Fruit fly (Drosophila melanogaster) whole organism, embryonic: ENCODE results near the gene CG11703.

Experiments
- ATbp ChIP-seq: fragments of 200-800 bp; sonication (Bioruptor generic); optimal IDR thresholded peaks from 2 replicates; lab custom pipeline; 2017; ENCODE audit warnings: missing biosample characterization, mild to moderate bottlenecking, missing genetic modification characterization, missing genetic modification reagents
- Aef1 ChIP-seq: fragments of 200-800 bp; sonication (Bioruptor generic); IDR thresholded peaks from 3 replicates; pipeline ENCODE4 v1.3.6; 2022; ENCODE audit warnings: missing biosample characterization, missing genetic modification characterization
- CG13287 ChIP-seq: fragments of 200-800 bp; sonication (Bioruptor generic); IDR thresholded peaks from 2 replicates; pipeline ENCODE4 v1.3.6; 2022; ENCODE audit warnings: missing biosample characterization, missing genetic modification characterization; ENCODE audit not compliant: partially characterized antibody
- CG13624 ChIP-seq: fragments of 200-800 bp; sonication (Bioruptor generic); optimal IDR thresholded peaks from 2 replicates; lab custom pipeline; 2016; ENCODE audit warnings: missing biosample characterization, missing genetic modification characterization
- CG13894 ChIP-seq: fragments of 200-800 bp; sonication (Bioruptor generic); optimal IDR thresholded peaks from 3 replicates; lab custom pipeline; 2018; ENCODE audit warnings: missing biosample characterization, mild to moderate bottlenecking, missing genetic modification characterization, moderate library complexity
- CG15479 ChIP-seq: fragments of 200-800 bp; sonication (Bioruptor generic); optimal IDR thresholded peaks from 3 replicates; lab custom pipeline; 2019; ENCODE audit warnings: missing biosample characterization, mild to moderate bottlenecking, missing genetic modification characterization, moderate library complexity
- CG15696 ChIP-seq: fragments of 200-800 bp; sonication (Bioruptor generic); optimal IDR thresholded peaks from 2 replicates; lab custom pipeline; 2019; ENCODE audit warnings: missing biosample characterization, mild to moderate bottlenecking, missing genetic modification characterization, moderate library complexity
- CG17186 ChIP-seq: fragments of 200-800 bp; sonication (Bioruptor generic); optimal IDR thresholded peaks from 3 replicates; lab custom pipeline; 2017; ENCODE audit warnings: missing biosample characterization, missing genetic modification reagents, missing genetic modification characterization
- CG18476 ChIP-seq: fragments of 200-800 bp; sonication (Bioruptor generic); optimal IDR thresholded peaks from 2 replicates; lab custom pipeline; 2016; ENCODE audit warnings: missing biosample characterization, mild to moderate bottlenecking, missing genetic modification characterization
- CG30431 ChIP-seq: fragments of 200-800 bp; sonication (Bioruptor generic); optimal IDR thresholded peaks from 2 replicates; lab custom pipeline; 2017; ENCODE audit warnings: missing biosample characterization, missing genetic modification characterization
- CG32767 ChIP-seq: fragments of 200-800 bp; sonication (Bioruptor generic); IDR thresholded peaks from 2 replicates; pipeline ENCODE4 v1.3.6; 2022; ENCODE audit warnings: missing biosample characterization, missing genetic modification characterization
- CG34422 ChIP-seq: fragments of 200-800 bp; sonication (Bioruptor generic); IDR thresholded peaks from 3 replicates; pipeline ENCODE4 v1.3.6; 2022; ENCODE audit warnings: missing biosample characterization, missing genetic modification characterization
- CG3995 ChIP-seq: fragments of 200-800 bp; sonication (Bioruptor generic); optimal IDR thresholded peaks from 3 replicates; lab custom pipeline; 2016; ENCODE audit warnings: missing biosample characterization, missing genetic modification characterization
- CG4730 ChIP-seq: fragments of 200-800 bp; sonication (Bioruptor generic); IDR thresholded peaks from 2 replicates; pipeline ENCODE4 v1.3.6; 2022; ENCODE audit warnings: missing biosample characterization, missing genetic modification characterization
- CG6175 ChIP-seq: fragments of 200-800 bp; sonication (Bioruptor generic); IDR thresholded peaks from 3 replicates; pipeline ENCODE4 v1.3.6; 2022; ENCODE audit warnings: missing biosample characterization, missing genetic modification characterization
- CG6654 ChIP-seq: fragments of 200-800 bp; sonication (Bioruptor generic); optimal IDR thresholded peaks from 2 replicates; lab custom pipeline; 2017; ENCODE audit warnings: missing biosample characterization, mild to moderate bottlenecking, missing genetic modification characterization
- CG6683 ChIP-seq: fragments of 200-800 bp; sonication (Bioruptor generic); optimal IDR thresholded peaks from 2 replicates; lab custom pipeline; 2017; ENCODE audit warnings: missing biosample characterization, mild to moderate bottlenecking, missing genetic modification characterization, missing genetic modification reagents
- CG6813 ChIP-seq: fragments of 200-800 bp; sonication (Bioruptor generic); optimal IDR thresholded peaks from 2 replicates; lab custom pipeline; 2017; ENCODE audit warnings: missing biosample characterization, missing genetic modification characterization, mild to moderate bottlenecking, moderate library complexity, missing genetic modification reagents
- CG7271 ChIP-seq: fragments of 200-800 bp; sonication (Bioruptor generic); optimal IDR thresholded peaks from 2 replicates; lab custom pipeline; 2018; ENCODE audit warnings: missing biosample characterization, mild to moderate bottlenecking, missing genetic modification characterization, moderate library complexity
- CG9215 ChIP-seq: fragments of 200-800 bp; sonication (Bioruptor generic); IDR thresholded peaks from 2 replicates; pipeline ENCODE4 v1.3.6; 2022; ENCODE audit warnings: missing biosample characterization, missing genetic modification characterization
- CG9876 ChIP-seq: fragments of 200-800 bp; sonication (Bioruptor generic); optimal IDR thresholded peaks from 2 replicates; lab custom pipeline; 2016; ENCODE audit warnings: missing biosample characterization, missing genetic modification characterization
- CTCF ChIP-seq: fragments of 200-800 bp; sonication (Bioruptor generic); optimal IDR thresholded peaks from 2 replicates; lab custom pipeline; 2017; ENCODE audit warnings: missing biosample characterization, mild to moderate bottlenecking, missing genetic modification characterization, moderate library complexity
- HHEX ChIP-seq: fragments of 200-800 bp; sonication (Bioruptor generic); optimal IDR thresholded peaks from 3 replicates; lab custom pipeline; 2017; ENCODE audit warnings: missing biosample characterization, mild to moderate bottlenecking, missing genetic modification characterization, missing genetic modification reagents
- HLH54F ChIP-seq: fragments of 200-800 bp; sonication (Bioruptor generic); optimal IDR thresholded peaks from 3 replicates; lab custom pipeline; 2016; ENCODE audit warnings: missing biosample characterization, missing genetic modification characterization
- Hmx ChIP-seq: fragments of 200-800 bp; sonication (Bioruptor generic); optimal IDR thresholded peaks from 2 replicates; lab custom pipeline; 2016; ENCODE audit warnings: missing biosample characterization, missing genetic modification characterization
- Kr ChIP-seq: fragments of 200-800 bp; sonication (Bioruptor generic); optimal IDR thresholded peaks from 2 replicates; lab custom pipeline; 2017; ENCODE audit warnings: missing biosample characterization, mild to moderate bottlenecking, missing genetic modification characterization
- NC2α ChIP-seq: fragments of 200-800 bp; sonication (Bioruptor generic); optimal IDR thresholded peaks from 2 replicates; lab custom pipeline; 2016; ENCODE audit warnings: missing biosample characterization, missing genetic modification characterization
- Sry-β ChIP-seq: fragments of 200-800 bp; sonication (Bioruptor generic); optimal IDR thresholded peaks from 2 replicates; lab custom pipeline; 2018; ENCODE audit warnings: missing biosample characterization, mild to moderate bottlenecking, missing genetic modification characterization, moderate library complexity
- YL-1 ChIP-seq: fragments of 200-800 bp; sonication (Bioruptor generic); optimal IDR thresholded peaks from 3 replicates; lab custom pipeline; 2017; ENCODE audit warnings: missing biosample characterization, mild to moderate bottlenecking, missing genetic modification characterization
- ab ChIP-seq: fragments of 200-800 bp; sonication (Bioruptor generic); optimal IDR thresholded peaks from 2 replicates; lab custom pipeline; 2016; ENCODE audit warnings: missing biosample characterization, missing genetic modification characterization
- ac ChIP-seq: fragments of 200-800 bp; sonication (Bioruptor generic); optimal IDR thresholded peaks from 3 replicates; lab custom pipeline; 2017; ENCODE audit warnings: missing biosample characterization, mild to moderate bottlenecking, missing genetic modification characterization
- al ChIP-seq: fragments of 200-800 bp; sonication (Bioruptor generic); IDR thresholded peaks from 2 replicates; pipeline ENCODE4 v1.3.6; 2022; ENCODE audit warnings: missing biosample characterization, missing genetic modification characterization
- caup ChIP-seq: fragments of 200-800 bp; sonication (Bioruptor generic); optimal IDR thresholded peaks from 3 replicates; lab custom pipeline; 2017; ENCODE audit warnings: missing biosample characterization, mild to moderate bottlenecking, missing genetic modification characterization, moderate library complexity; ENCODE audit not compliant: severe bottlenecking
- chn ChIP-seq: fragments of 200-800 bp; sonication (Bioruptor generic); optimal IDR thresholded peaks from 2 replicates; lab custom pipeline; 2016; ENCODE audit warnings: missing biosample characterization, missing genetic modification characterization
- crp ChIP-seq, 2 experiments: fragments of 200-800 bp; sonication (Bioruptor generic); optimal IDR thresholded peaks; 2 replicates in 1 of 2; 3 replicates in 1 of 2; lab custom pipeline; 2017; ENCODE audit warnings: missing biosample characterization in 2 of 2, missing genetic modification characterization in 2 of 2, mild to moderate bottlenecking in 1 of 2, moderate library complexity in 1 of 2
- da ChIP-seq: fragments of 200-800 bp; sonication (Bioruptor generic); optimal IDR thresholded peaks from 2 replicates; lab custom pipeline; 2016; ENCODE audit warnings: missing biosample characterization, missing genetic modification characterization
- dpn ChIP-seq, 2 experiments: fragments of 200-800 bp; sonication (Bioruptor generic); optimal IDR thresholded peaks; 3 replicates each; lab custom pipeline; 2016; ENCODE audit warnings: missing biosample characterization in 2 of 2, missing genetic modification characterization in 2 of 2
- esg ChIP-seq: fragments of 200-800 bp; sonication (Bioruptor generic); conservative IDR thresholded peaks from 2 replicates; pipeline ENCODE4 v1.3.6; 2022; ENCODE audit warnings: missing biosample characterization, missing genetic modification characterization
- ewg ChIP-seq: fragments of 200-800 bp; sonication (Bioruptor generic); optimal IDR thresholded peaks from 3 replicates; lab custom pipeline; 2017; ENCODE audit warnings: mild to moderate bottlenecking, missing biosample characterization, missing genetic modification reagents, missing genetic modification characterization
- eyg ChIP-seq: fragments of 200-800 bp; sonication (Bioruptor generic); optimal IDR thresholded peaks from 3 replicates; lab custom pipeline; 2016; ENCODE audit warnings: missing biosample characterization, missing genetic modification characterization
- hkb ChIP-seq, 2 experiments: fragments of 200-800 bp in 1 of 2; fragments of >200 bp in 1 of 2; sonication (Bioruptor generic) in 1 of 2; IDR thresholded peaks in 1 of 2; optimal IDR thresholded peaks in 1 of 2; 2 replicates each; pipeline versions ENCODE4 v1.3.6 to Lab custom; 2017 to 2022; ENCODE audit warnings: missing biosample characterization in 1 of 2, missing genetic modification characterization in 1 of 2
- ken ChIP-seq: fragments of 200-800 bp; sonication (Bioruptor generic); IDR thresholded peaks from 3 replicates; pipeline ENCODE4 v1.3.6; 2022; ENCODE audit warnings: missing biosample characterization, missing genetic modification characterization
- nerfin-1 ChIP-seq: fragments of 200-800 bp; sonication (Bioruptor generic); optimal IDR thresholded peaks from 3 replicates; lab custom pipeline; 2019; ENCODE audit warnings: missing biosample characterization, mild to moderate bottlenecking, missing genetic modification characterization, moderate library complexity
- odd ChIP-seq: fragments of 200-800 bp; sonication (Bioruptor generic); optimal IDR thresholded peaks from 2 replicates; lab custom pipeline; 2017; ENCODE audit warnings: missing biosample characterization, mild to moderate bottlenecking, missing genetic modification characterization
- pum ChIP-seq: fragments of 200-800 bp; sonication (Bioruptor generic); optimal IDR thresholded peaks from 2 replicates; lab custom pipeline; 2016; ENCODE audit warnings: missing biosample characterization, missing genetic modification characterization
- ro ChIP-seq: fragments of 200-800 bp; sonication (Bioruptor generic); IDR thresholded peaks from 2 replicates; pipeline ENCODE4 v1.3.6; 2022; ENCODE audit warnings: missing biosample characterization, missing genetic modification characterization
- scrt ChIP-seq: fragments of 200-800 bp; sonication (Bioruptor generic); optimal IDR thresholded peaks from 2 replicates; lab custom pipeline; 2018; ENCODE audit warnings: missing biosample characterization, mild to moderate bottlenecking, missing genetic modification characterization, moderate library complexity
- sens ChIP-seq: fragments of 200-800 bp; sonication (Bioruptor generic); peaks from one replicate; lab custom pipeline; 2016; ENCODE audit warnings: missing biosample characterization, missing genetic modification characterization
- sim ChIP-seq: fragments of 200-800 bp; sonication (Bioruptor generic); IDR thresholded peaks from 2 replicates; pipeline ENCODE4 v1.3.6; 2022; ENCODE audit warnings: missing biosample characterization, missing genetic modification characterization
- twi ChIP-seq: fragments of 200-800 bp; optimal IDR thresholded peaks from 2 replicates; lab custom pipeline; 2019; ENCODE audit warnings: missing biosample characterization, mild to moderate bottlenecking, missing genetic modification characterization, moderate library complexity
- zf30C ChIP-seq: fragments of 200-800 bp; sonication (Bioruptor generic); optimal IDR thresholded peaks from 3 replicates; lab custom pipeline; 2018; ENCODE audit warnings: missing biosample characterization, mild to moderate bottlenecking, missing genetic modification characterization

CG11703 gene

DNA sequence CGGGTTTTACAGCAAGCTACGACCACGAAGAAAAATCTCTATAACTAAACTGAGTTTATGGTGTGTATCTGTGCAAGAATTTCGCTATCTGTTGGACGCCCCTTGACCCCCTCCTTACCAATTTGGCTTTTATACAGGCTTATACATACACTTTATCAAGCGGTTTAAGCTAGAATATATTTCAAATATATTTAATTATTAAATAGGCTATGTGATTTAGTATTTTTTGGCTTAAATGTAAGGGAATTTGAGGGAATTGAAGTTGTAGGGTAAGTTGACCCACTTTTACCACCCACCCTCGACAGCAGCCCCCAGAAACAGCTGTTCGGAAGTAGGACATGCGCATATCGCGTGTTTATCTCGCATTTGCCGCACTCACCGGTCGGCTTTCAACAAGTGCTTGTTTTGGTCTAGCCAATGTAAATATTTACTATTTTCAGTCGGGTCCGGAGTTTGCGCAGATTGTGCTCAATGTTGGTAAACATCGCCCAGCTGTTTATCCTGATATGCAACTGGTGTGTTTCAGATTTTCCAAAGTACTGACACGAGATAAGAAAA is 18.2 kb upstream of the CG11703 start, which contains the start of gene unc79 (continued):
- TF ChIP-seq CG9876 (GFP tag; lab: Kevin White, UChicago) (no peak), sim (GFP tag; lab: Robert Waterston, UW) (no peak), pum (GFP tag; lab: Kevin White, UChicago) (no peak), CG34422 (GFP tag; lab: Robert Waterston, UW) (peak; percentile 51; the same call in 1 of the 3 replicates), CG13624 (no peak), hkb (optimal IDR thresholded peaks at IDR 0.05; lab: Kevin White, UChicago) (no peak), hkb (GFP tag; IDR thresholded peaks at IDR 0.05; lab: Robert Waterston, UW) (no peak), CG6813 (GFP tag; lab: Kevin White, UChicago) (peak; percentile 27), nerfin-1 (tag; lab: Kevin White, UChicago) (peak; percentile 91), twi (tag; lab: Kevin White, UChicago) (peak; percentile 48), CG6683 (GFP tag; lab: Kevin White, UChicago) (no peak), CG30431 (no peak), CG9215 (no peak), CG15696 (tag; lab: Kevin White, UChicago) (peak; percentile 54), ewg (peak; percentile 91), chn (GFP tag; lab: Kevin White, UChicago) (no peak), ab (GFP tag; lab: Kevin White, UChicago) (no peak), Hmx (GFP tag; lab: Kevin White, UChicago) (no peak), CG13287 (GFP tag; lab: Robert Waterston, UW) (peak; percentile 18; the same call in 1 of the 2 replicates), CG7271 (no peak), sens (GFP tag; lab: Kevin White, UChicago) (peak; percentile 20), crp (GFP tag; optimal IDR thresholded peaks at IDR 0.05; lab: Kevin White, UChicago) (peak in 1 of 2 experiments; percentile 55), HHEX (GFP tag; lab: Kevin White, UChicago) (no peak), CG17186 (GFP tag; lab: Kevin White, UChicago) (no peak), ATbp (GFP tag; lab: Kevin White, UChicago) (no peak), Kr (GFP tag; lab: Kevin White, UChicago) (no peak), CG6175 (no peak), HLH54F (GFP tag; lab: Kevin White, UChicago) (no peak), NC2α (GFP tag; lab: Kevin White, UChicago) (no peak), da (GFP tag; lab: Kevin White, UChicago) (no peak), al (GFP tag; lab: Robert Waterston, UW) (no peak), CG13894 (tag; lab: Kevin White, UChicago) (no peak), scrt (GFP tag; lab: Kevin White, UChicago) (peak; percentile 100), odd (GFP tag; lab: Kevin White, UChicago) (no peak), Sry-β (no peak), caup (GFP tag; lab: Kevin White, UChicago) (no peak), ac (GFP tag; lab: Kevin White, UChicago) (peak; percentile 28), CG6654 (GFP tag; lab: Kevin White, UChicago) (no peak), CTCF (GFP tag; lab: Kevin White, UChicago) (no peak), zf30C (GFP tag; lab: Kevin White, UChicago) (no peak), YL-1 (GFP tag; lab: Kevin White, UChicago) (no peak), ro (GFP tag; lab: Robert Waterston, UW) (no peak), eyg (GFP tag; lab: Kevin White, UChicago) (no peak), esg (GFP tag; lab: Robert Waterston, UW) (no peak), CG18476 (GFP tag; lab: Kevin White, UChicago) (no peak), ken (no peak), CG32767 (GFP tag; lab: Robert Waterston, UW) (peak; percentile 54; the same call in 1 of the 2 replicates), Aef1 (GFP tag; lab: Robert Waterston, UW) (no peak), CG15479 (GFP tag; lab: Kevin White, UChicago) (peak; percentile 57), CG3995 (GFP tag; lab: Kevin White, UChicago) (no peak), CG4730 (GFP tag; lab: Robert Waterston, UW) (no peak), dpn (GFP tag; optimal IDR thresholded peaks at IDR 0.05; lab: Kevin White, UChicago) (no peak)
